Worm (Caenorhabditis elegans): ENCODE data around the gene F58G6.3.

F58G6.3 gene

ce11 chrIV:9625829-9626228 is 27.5 kb upstream of the F58G6.3 start:
- TF ChIP-seq D1046.2 (GFP tag; IDR thresholded peaks at IDR 0.05) = no peak
- TF ChIP-seq nhr-28 (tag; optimal IDR thresholded peaks at IDR 0.05) = peak; percentile 52
- TF ChIP-seq dve-1 (tag; optimal IDR thresholded peaks at IDR 0.05; ENCODE audit: insufficient read depth) = peak; percentile 65
- peak in 1 of 2 experiments; percentile 25 for TF ChIP-seq mdl-1 (tag; optimal IDR thresholded peaks at IDR 0.05)
- 0 out of 2 replicates have a peak, but pooled peaks have one; percentile 22 for TF ChIP-seq hmg-1.1 (GFP tag; IDR thresholded peaks at IDR 0.05)
- no peak for TF ChIP-seq duxl-1 (tag; optimal IDR thresholded peaks at IDR 0.05; ENCODE audit: poor library complexity)
- peak; percentile 20 for TF ChIP-seq mep-1 (tag; optimal IDR thresholded peaks at IDR 0.05)
- TF ChIP-seq pha-4 (GFP tag; IDR thresholded peaks at IDR 0.05) = no peak
- TF ChIP-seq pha-4 (tag; optimal IDR thresholded peaks at IDR 0.05) = no peak
- TF ChIP-seq hlh-11 (tag; optimal IDR thresholded peaks at IDR 0.05) = peak; percentile 27
- peak; percentile 42; the same call in 1 of the 2 replicates for TF ChIP-seq dmd-6 (GFP tag; IDR thresholded peaks at IDR 0.05)
- TF ChIP-seq arid-1 (GFP tag; conservative IDR thresholded peaks at IDR 0.05) = 0 out of 2 replicates have a peak, but pooled peaks have one; percentile 13
- TF ChIP-seq ama-1 (optimal IDR thresholded peaks at IDR 0.05) = no peak
- peak; percentile 68 for TF ChIP-seq hlh-30 (tag; optimal IDR thresholded peaks at IDR 0.05; ENCODE audit: insufficient read depth)
- peak in 1 of 2 experiments; percentile 17 for TF ChIP-seq hif-1 (tag; optimal IDR thresholded peaks at IDR 0.05)
- peak; percentile 21 for TF ChIP-seq nhr-77 (tag; optimal IDR thresholded peaks at IDR 0.05)

- no peak for TF ChIP-seq dpl-1 (GFP tag; optimal IDR thresholded peaks at IDR 0.05)
- no peak for TF ChIP-seq sdz-12 (GFP tag; optimal IDR thresholded peaks at IDR 0.05)
- no peak for TF ChIP-seq D1046.2 (GFP tag; IDR thresholded peaks at IDR 0.05)
- TF ChIP-seq lsy-2 (tag; optimal IDR thresholded peaks at IDR 0.05) = no peak
- peak; percentile 60 for TF ChIP-seq aha-1 (tag)
- TF ChIP-seq unc-130 (GFP tag; optimal IDR thresholded peaks at IDR 0.05) = no peak
Observed at ce11 chrIV:9627033-9627432, 26.3 kb upstream of the F58G6.3 start.

DNA sequence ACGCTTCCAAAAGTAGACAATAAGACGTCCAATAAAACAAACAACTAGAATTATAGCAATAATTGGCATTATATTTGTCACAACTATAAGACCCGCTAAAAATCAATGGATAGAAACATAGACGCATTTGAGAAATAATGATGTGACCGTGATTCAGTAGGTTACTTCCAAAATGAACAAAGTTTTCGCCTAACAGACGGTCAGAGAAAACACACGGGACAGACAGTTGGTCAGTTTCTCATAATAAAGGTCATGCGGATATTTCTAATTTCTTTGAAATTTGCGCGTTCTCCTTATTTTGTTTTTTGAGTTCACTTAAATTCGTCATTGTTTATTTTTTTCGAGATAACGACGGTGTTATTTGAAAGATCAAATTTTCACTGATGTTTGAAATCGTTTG is 21.8 kb upstream of the F58G6.3 start:
- peak; percentile 55 for TF ChIP-seq hlh-30 (tag; optimal IDR thresholded peaks at IDR 0.05; ENCODE audit: insufficient read depth)
- TF ChIP-seq pha-4 (GFP tag; IDR thresholded peaks at IDR 0.05) = no peak
- TF ChIP-seq pha-4 (tag; optimal IDR thresholded peaks at IDR 0.05) = no peak
- TF ChIP-seq fos-1 (tag; optimal IDR thresholded peaks at IDR 0.05) = no peak
- TF ChIP-seq unc-62 (GFP tag; optimal IDR thresholded peaks at IDR 0.05 in 1 of 2) = peak in 1 of 2 experiments; percentile 33
- TF ChIP-seq unc-62 (tag; optimal IDR thresholded peaks at IDR 0.05) = no peak
- TF ChIP-seq aly-2 (tag; optimal IDR thresholded peaks at IDR 0.05) = no peak

ce11 chrIV:9632094-9632493 is 21.2 kb upstream of the F58G6.3 start:
- TF ChIP-seq dmd-6 (GFP tag; IDR thresholded peaks at IDR 0.05) (peak; percentile 8; the same call in 1 of the 2 replicates), skn-1 (tag; optimal IDR thresholded peaks at IDR 0.05) (no peak)

DNA sequence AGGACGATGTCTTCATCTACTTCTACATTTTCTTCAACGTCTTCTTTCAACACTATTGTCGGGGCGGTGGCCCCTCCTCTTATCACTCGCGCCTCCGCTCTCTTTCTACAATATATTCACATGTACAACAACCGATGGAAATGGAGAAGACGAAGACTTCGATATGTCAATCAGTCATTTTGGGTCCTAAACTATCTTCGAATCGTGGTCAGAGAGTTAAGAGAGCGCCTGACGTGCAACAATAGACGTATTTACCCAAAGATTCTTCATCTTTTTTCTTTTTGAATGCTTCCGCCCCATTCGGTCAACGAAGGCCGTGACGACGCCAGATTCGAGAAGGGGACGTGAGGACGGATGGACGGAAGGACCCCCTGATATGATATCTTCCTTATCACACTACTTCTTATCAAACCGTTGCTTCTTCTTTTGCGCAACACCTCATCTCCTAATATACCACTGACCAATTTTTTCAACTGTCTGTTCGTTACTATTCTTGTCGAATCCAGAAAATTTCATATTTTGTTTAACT is 20.3 kb upstream of the F58G6.3 start:
- TF ChIP-seq hlh-30 (tag; optimal IDR thresholded peaks at IDR 0.05; ENCODE audit: insufficient read depth) (peak; percentile 41), lin-29 (GFP tag; IDR thresholded peaks at IDR 0.05) (no peak), snpc-1.2 (GFP tag; IDR thresholded peaks at IDR 0.05) (no peak), unc-62 (GFP tag; optimal IDR thresholded peaks at IDR 0.05 in 1 of 2) (peak in 1 of 2 experiments; percentile 9), unc-62 (tag; optimal IDR thresholded peaks at IDR 0.05) (no peak), aly-2 (tag; optimal IDR thresholded peaks at IDR 0.05) (no peak), dmd-6 (GFP tag; IDR thresholded peaks at IDR 0.05) (no peak), mes-2 (tag; optimal IDR thresholded peaks at IDR 0.05; ENCODE audit: poor library complexity, severe bottlenecking) (no peak), hlh-11 (tag; optimal IDR thresholded peaks at IDR 0.05) (peak; percentile 32), nhr-76 (tag; optimal IDR thresholded peaks at IDR 0.05) (no peak), nhr-237 (tag; optimal IDR thresholded peaks at IDR 0.05) (no peak), mep-1 (tag; optimal IDR thresholded peaks at IDR 0.05) (no peak), lin-39 (tag; optimal IDR thresholded peaks at IDR 0.05) (no peak), nhr-111 (GFP tag; optimal IDR thresholded peaks at IDR 0.05) (no peak), F10B5.3 (tag; optimal IDR thresholded peaks at IDR 0.05) (no peak), jun-1 (tag; optimal IDR thresholded peaks at IDR 0.05) (no peak), R02D3.7 (tag; optimal IDR thresholded peaks at IDR 0.05) (no peak), mdt-29 (GFP tag; IDR thresholded peaks at IDR 0.05) (no peak), lin-38 (GFP tag; IDR thresholded peaks at IDR 0.05) (no peak), zfp-2 (tag; optimal IDR thresholded peaks at IDR 0.05) (no peak), mxl-2 (GFP tag; conservative IDR thresholded peaks at IDR 0.05) (no peak), set-16 (GFP tag; IDR thresholded peaks at IDR 0.05) (no peak), mxl-3 (GFP tag; optimal IDR thresholded peaks at IDR 0.05) (no peak), F37D6.2 (tag; optimal IDR thresholded peaks at IDR 0.05) (no peak)
